Worm (Caenorhabditis elegans) whole organism, early embryonic: ENCODE data around the gene igcm-4.

Source experiments
- ama-1 ChIP-seq: fragments of 150-350 bp; optimal IDR thresholded peaks from 2 replicates; lab custom pipeline; 2014
- ceh-13 ChIP-seq: fragments of 200-800 bp; sonication (Bioruptor generic); optimal IDR thresholded peaks from 2 replicates; lab custom pipeline; 2018; ENCODE audit warnings: mild to moderate bottlenecking, missing genetic modification characterization, missing compliant biosample characterization
- ceh-36 ChIP-seq: sonication (generic microtip); optimal IDR thresholded peaks from 2 replicates; lab custom pipeline; 2016; ENCODE audit warnings: missing genetic modification characterization, inconsistent platforms, missing compliant biosample characterization
- flt-1 ChIP-seq: fragments of 200-800 bp; sonication (Bioruptor generic); IDR thresholded peaks from 2 replicates; pipeline ENCODE4 v1.3.6; 2022; ENCODE audit warnings: missing genetic modification characterization, missing compliant biosample characterization
- hmg-4 ChIP-seq: fragments of 200-800 bp; sonication (Bioruptor generic); optimal IDR thresholded peaks from 2 replicates; lab custom pipeline; 2018; ENCODE audit warnings: mild to moderate bottlenecking, missing genetic modification characterization, missing compliant biosample characterization

- TF ChIP-seq ceh-36 (tag; lab: Kevin White, UChicago) (no peak), ama-1 (lab: Kevin White, UChicago) (no peak), flt-1 (no peak), ceh-13 (GFP tag; lab: Kevin White, UChicago) (no peak), hmg-4 (GFP tag; lab: Kevin White, UChicago) (no peak)
Measured at ce11 chrX:2012491-2013201, 33.5 kb downstream of the igcm-4 start, which contains the start of gene Y102A11A.9.
